Fruit fly (Drosophila melanogaster): ENCODE data around the gene ND-ACP.

dm6 chr3L:1374438-1375133 is 44.8 kb downstream of the ND-ACP start:
- TF ChIP-seq CG8478 (optimal IDR thresholded peaks at IDR 0.05) (no peak), CTCF (optimal IDR thresholded peaks at IDR 0.05) (no peak)
